Worm (Caenorhabditis elegans) whole organism, L3 larva: ENCODE data around the gene col-79.

Source experiments
- R02D3.7 ChIP-seq: fragments of 150-350 bp; optimal IDR thresholded peaks from 2 replicates; lab custom pipeline; 2014; ENCODE audit warnings: missing biosample characterization, missing genetic modification characterization
- ama-1 ChIP-seq: fragments of 150-350 bp; optimal IDR thresholded peaks from 2 replicates; lab custom pipeline; 2018
- ceh-16 ChIP-seq: sonication (generic microtip); optimal IDR thresholded peaks from 2 replicates; lab custom pipeline; 2017; ENCODE audit warnings: missing biosample characterization, missing genetic modification characterization
- ceh-82 ChIP-seq: fragments of 150-350 bp; optimal IDR thresholded peaks from 2 replicates; lab custom pipeline; 2014; ENCODE audit warnings: missing biosample characterization, missing genetic modification characterization
- ceh-9 ChIP-seq: sonication (generic microtip); optimal IDR thresholded peaks from 2 replicates; lab custom pipeline; 2018; ENCODE audit warnings: missing biosample characterization, missing genetic modification characterization
- daf-12 ChIP-seq: fragments of 150-350 bp; optimal IDR thresholded peaks from 2 replicates; lab custom pipeline; 2014; ENCODE audit warnings: missing biosample characterization, missing genetic modification reagents, missing genetic modification characterization
- egl-5 ChIP-seq: fragments of 150-350 bp; optimal IDR thresholded peaks from 2 replicates; lab custom pipeline; 2017; ENCODE audit warnings: missing biosample characterization, missing genetic modification reagents, missing genetic modification characterization, inconsistent platforms
- elt-1 ChIP-seq: fragments of 150-350 bp; optimal IDR thresholded peaks from 2 replicates; lab custom pipeline; 2014; ENCODE audit warnings: missing biosample characterization, missing genetic modification characterization
- elt-2 ChIP-seq: sonication (generic microtip); optimal IDR thresholded peaks from 2 replicates; lab custom pipeline; 2016; ENCODE audit warnings: missing genetic modification reagents, mild to moderate bottlenecking, missing genetic modification characterization, missing compliant biosample characterization
- elt-3 ChIP-seq, 3 experiments: fragments of 150-350 bp in 1 of 3; sonication (generic microtip) in 2 of 3; optimal IDR thresholded peaks; 2 replicates in 2 of 3; 4 replicates in 1 of 3; lab custom pipeline; 2014 to 2017; ENCODE audit warnings: missing biosample characterization in 3 of 3, missing genetic modification characterization in 3 of 3
- eor-1 ChIP-seq, 2 experiments: fragments of 150-350 bp; optimal IDR thresholded peaks; 2 replicates each; lab custom pipeline; 2014 to 2018; ENCODE audit warnings: missing biosample characterization in 2 of 2, missing genetic modification characterization in 2 of 2
- fkh-10 ChIP-seq: sonication (generic microtip); optimal IDR thresholded peaks from 2 replicates; lab custom pipeline; 2017; ENCODE audit warnings: missing biosample characterization, missing genetic modification reagents, missing genetic modification characterization
- fkh-2 ChIP-seq: fragments of 150-350 bp; optimal IDR thresholded peaks from 2 replicates; lab custom pipeline; 2014; ENCODE audit warnings: missing biosample characterization, missing genetic modification reagents, missing genetic modification characterization
- lin-39 ChIP-seq: fragments of 150-350 bp; optimal IDR thresholded peaks from 2 replicates; lab custom pipeline; 2018; ENCODE audit warnings: missing biosample characterization, missing genetic modification reagents, missing genetic modification characterization
- lsy-12 ChIP-seq: sonication (generic microtip); optimal IDR thresholded peaks from 2 replicates; lab custom pipeline; 2016; ENCODE audit warnings: mild to moderate bottlenecking, missing genetic modification characterization, missing compliant biosample characterization
- mdl-1 ChIP-seq: fragments of 150-350 bp; optimal IDR thresholded peaks from 2 replicates; lab custom pipeline; 2014; ENCODE audit warnings: missing biosample characterization, missing genetic modification characterization
- mml-1 ChIP-seq: fragments of 150-350 bp; sonication (generic microtip); optimal IDR thresholded peaks from 3 replicates; lab custom pipeline; 2014; ENCODE audit warnings: missing biosample characterization, missing genetic modification characterization
- nfya-1 ChIP-seq: sonication (generic microtip); optimal IDR thresholded peaks from 2 replicates; lab custom pipeline; 2017; ENCODE audit warnings: missing genetic modification characterization, mild to moderate bottlenecking, missing compliant biosample characterization, antibody characterized with exemption, moderate library complexity; ENCODE audit not compliant: insufficient read depth
- nhr-11 ChIP-seq: fragments of 150-350 bp; optimal IDR thresholded peaks from 2 replicates; lab custom pipeline; 2014; ENCODE audit warnings: missing biosample characterization, missing genetic modification characterization
- nhr-12 ChIP-seq: fragments of 150-350 bp; optimal IDR thresholded peaks from 2 replicates; lab custom pipeline; 2014; ENCODE audit warnings: missing biosample characterization, missing genetic modification characterization
- nhr-23 ChIP-seq: fragments of 150-350 bp; optimal IDR thresholded peaks from 2 replicates; lab custom pipeline; 2014; ENCODE audit warnings: missing biosample characterization, missing genetic modification reagents, missing genetic modification characterization
- nhr-237 ChIP-seq: fragments of 150-350 bp; optimal IDR thresholded peaks from 2 replicates; lab custom pipeline; 2014; ENCODE audit warnings: missing biosample characterization, missing genetic modification characterization
- nhr-25 ChIP-seq: sonication (generic microtip); optimal IDR thresholded peaks from 2 replicates; lab custom pipeline; 2017; ENCODE audit warnings: missing biosample characterization, missing genetic modification characterization
- nhr-28 ChIP-seq: fragments of 150-350 bp; optimal IDR thresholded peaks from 2 replicates; lab custom pipeline; 2014; ENCODE audit warnings: missing biosample characterization, missing genetic modification characterization
- nhr-77 ChIP-seq: fragments of 150-350 bp; optimal IDR thresholded peaks from 2 replicates; lab custom pipeline; 2014; ENCODE audit warnings: missing biosample characterization, missing genetic modification characterization
- pqm-1 ChIP-seq: fragments of 150-350 bp; optimal IDR thresholded peaks from 2 replicates; lab custom pipeline; 2017; ENCODE audit warnings: missing biosample characterization, missing genetic modification characterization, inconsistent platforms
- sea-2 ChIP-seq: fragments of 150-350 bp; sonication (generic microtip); optimal IDR thresholded peaks from 4 replicates; lab custom pipeline; 2014; ENCODE audit warnings: missing biosample characterization, missing genetic modification reagents, missing genetic modification characterization
- skn-1 ChIP-seq: fragments of 150-350 bp; optimal IDR thresholded peaks from 2 replicates; lab custom pipeline; 2014; ENCODE audit warnings: missing biosample characterization, missing genetic modification characterization
- tbx-2 ChIP-seq: sonication (generic microtip); optimal IDR thresholded peaks from 2 replicates; lab custom pipeline; 2016; ENCODE audit warnings: mild to moderate bottlenecking, missing genetic modification characterization, missing compliant biosample characterization
- unc-39 ChIP-seq: sonication (generic microtip); optimal IDR thresholded peaks from 4 replicates; lab custom pipeline; 2017; ENCODE audit warnings: missing biosample characterization, missing genetic modification characterization
- zag-1 ChIP-seq: fragments of 150-350 bp; optimal IDR thresholded peaks from 2 replicates; lab custom pipeline; 2014; ENCODE audit warnings: missing biosample characterization, missing genetic modification characterization
- ztf-11 ChIP-seq: fragments of 150-350 bp; optimal IDR thresholded peaks from 2 replicates; lab custom pipeline; 2014; ENCODE audit warnings: missing biosample characterization, missing genetic modification characterization

The col-79 gene

ce11 chrII:10693655-10694054 lies 9.8 kb upstream of the col-79 start, which contains the start of gene gbh-1:
Gene gbh-1 (minus strand): TSS chrII:10693803.
- TF ChIP-seq unc-39 (tag; lab: Kevin White, UChicago) (no peak), pqm-1 (tag; lab: Kevin White, UChicago) (peak; percentile 53), elt-2 (tag; lab: Kevin White, UChicago) (peak; percentile 60)

ce11 chrII:10694713-10695112 lies 8.7 kb upstream of the col-79 start, which contains the start of gene lgc-57:
Gene lgc-57 (plus strand): TSS chrII:10695013.
- TF ChIP-seq elt-1 (tag; lab: Kevin White, UChicago), result no peak
- TF ChIP-seq ztf-11 (tag; lab: Kevin White, UChicago), result no peak
- no peak for TF ChIP-seq daf-12 (tag; lab: Kevin White, UChicago)
- TF ChIP-seq ceh-16, result no peak
- TF ChIP-seq nhr-12, result no peak
- no peak for TF ChIP-seq nhr-11
- TF ChIP-seq egl-5 (tag; lab: Kevin White, UChicago), result no peak
- no peak for TF ChIP-seq ceh-82
- TF ChIP-seq mml-1 (tag; lab: Kevin White, UChicago), result no peak

- no peak for TF ChIP-seq nhr-237 (tag; lab: Kevin White, UChicago)
- TF ChIP-seq R02D3.7 (tag; lab: Kevin White, UChicago), result no peak
- TF ChIP-seq nfya-1 (tag; lab: Kevin White, UChicago), result no peak
- peak; percentile 5 for TF ChIP-seq fkh-10
- no peak for TF ChIP-seq tbx-2 (tag; lab: Kevin White, UChicago)
Measured at ce11 chrII:10696060-10696459, 7.4 kb upstream of the col-79 start.

ce11 chrII:10704575-10705170 lies 1.3 kb downstream of the col-79 start, which contains the start of gene col-39:
Gene col-39 (plus strand): TSS chrII:10704916.
- peak; percentile 69 for TF ChIP-seq ama-1 (lab: Kevin White, UChicago)
- peak; percentile 56 for TF ChIP-seq nhr-25 (tag; lab: Kevin White, UChicago)
- no peak for TF ChIP-seq elt-2 (tag; lab: Kevin White, UChicago)
- TF ChIP-seq ceh-82, result no peak
- no peak for TF ChIP-seq nhr-12
- no peak for TF ChIP-seq skn-1 (tag; lab: Kevin White, UChicago)
- no peak for TF ChIP-seq eor-1 (tag; optimal IDR thresholded peaks at IDR 0.05; lab: Kevin White, UChicago)
- no peak for TF ChIP-seq elt-3 (tag; optimal IDR thresholded peaks at IDR 0.05; lab: Kevin White, UChicago)
- no peak for TF ChIP-seq elt-1 (tag; lab: Kevin White, UChicago)
- no peak for TF ChIP-seq fkh-2 (tag; lab: Kevin White, UChicago)
- TF ChIP-seq nhr-23 (tag; lab: Kevin White, UChicago), result no peak

ce11 chrII:10705347-10705996 lies 2.1 kb downstream of the col-79 start:
- TF ChIP-seq sea-2 (GFP tag; lab: Kevin White, UChicago) (no peak), nhr-77 (tag; lab: Kevin White, UChicago) (no peak), unc-39 (tag; lab: Kevin White, UChicago) (no peak), skn-1 (tag; lab: Kevin White, UChicago) (no peak), ceh-9 (no peak), mml-1 (tag; lab: Kevin White, UChicago) (no peak), pqm-1 (tag; lab: Kevin White, UChicago) (no peak), fkh-2 (tag; lab: Kevin White, UChicago) (no peak), elt-1 (tag; lab: Kevin White, UChicago) (no peak), daf-12 (tag; lab: Kevin White, UChicago) (no peak), lin-39 (tag; lab: Kevin White, UChicago) (no peak), nhr-28 (tag; lab: Kevin White, UChicago) (no peak), lsy-12 (tag; lab: Kevin White, UChicago) (no peak), tbx-2 (tag; lab: Kevin White, UChicago) (no peak), zag-1 (no peak), mdl-1 (no peak)
